Fruit fly (Drosophila melanogaster) whole organism, embryonic: ENCODE measurements around the gene Nup37.

Experiments used
- Awh ChIP-seq: fragments of 200-800 bp; sonication (Bioruptor generic); IDR thresholded peaks from 2 replicates; pipeline ENCODE4, ENCODE4 v1.3.6; 2022; ENCODE audit warnings: missing biosample characterization, missing genetic modification characterization
- Bteb2 ChIP-seq: fragments of 200-800 bp; sonication (Bioruptor generic); optimal IDR thresholded peaks from 2 replicates; lab custom pipeline; 2016; ENCODE audit warnings: missing biosample characterization, missing genetic modification characterization
- CG10267 ChIP-seq: fragments of 200-800 bp; sonication (Bioruptor generic); optimal IDR thresholded peaks from 2 replicates; lab custom pipeline; 2018; ENCODE audit warnings: missing biosample characterization, mild to moderate bottlenecking, missing genetic modification characterization, moderate library complexity
- CG11085 ChIP-seq: fragments of 200-800 bp; sonication (Bioruptor generic); IDR thresholded peaks from 2 replicates; pipeline ENCODE4 v1.3.6; 2022; ENCODE audit warnings: missing biosample characterization, missing genetic modification characterization
- CG11696 ChIP-seq: fragments of 200-800 bp; sonication (Bioruptor generic); IDR thresholded peaks from 2 replicates; pipeline ENCODE4 v1.3.6; 2022; ENCODE audit warnings: missing biosample characterization, missing genetic modification characterization
- CG12769 ChIP-seq: fragments of 200-800 bp; sonication (Bioruptor generic); optimal IDR thresholded peaks from 2 replicates; lab custom pipeline; 2019; ENCODE audit warnings: missing biosample characterization, mild to moderate bottlenecking, missing genetic modification characterization, moderate library complexity
- CG13624 ChIP-seq: fragments of 200-800 bp; sonication (Bioruptor generic); optimal IDR thresholded peaks from 2 replicates; lab custom pipeline; 2016; ENCODE audit warnings: missing biosample characterization, missing genetic modification characterization
- CG15479 ChIP-seq: fragments of 200-800 bp; sonication (Bioruptor generic); optimal IDR thresholded peaks from 3 replicates; lab custom pipeline; 2019; ENCODE audit warnings: missing biosample characterization, mild to moderate bottlenecking, missing genetic modification characterization, moderate library complexity
- CG16779 ChIP-seq: fragments of 200-800 bp; sonication (Bioruptor generic); IDR thresholded peaks from 2 replicates; pipeline ENCODE4 v1.3.6; 2022; ENCODE audit warnings: missing biosample characterization, missing genetic modification characterization
- CG16863 ChIP-seq: fragments of 200-800 bp; sonication (Bioruptor generic); optimal IDR thresholded peaks from 3 replicates; lab custom pipeline; 2016; ENCODE audit warnings: missing biosample characterization, missing genetic modification characterization
- CG18599 ChIP-seq: fragments of 200-800 bp; sonication (Bioruptor generic); optimal IDR thresholded peaks from 3 replicates; lab custom pipeline; 2017; ENCODE audit warnings: missing biosample characterization, missing genetic modification characterization, mild to moderate bottlenecking, moderate library complexity, missing genetic modification reagents
- CG2889 ChIP-seq: fragments of 200-800 bp; sonication (Bioruptor generic); IDR thresholded peaks from 3 replicates; pipeline ENCODE4 v1.3.6; 2022; ENCODE audit warnings: missing biosample characterization, missing genetic modification characterization
- CG32532 ChIP-seq: fragments of 200-800 bp; sonication (Bioruptor generic); IDR thresholded peaks from 2 replicates; pipeline ENCODE4 v1.3.6; 2022; ENCODE audit warnings: missing biosample characterization, missing genetic modification characterization
- CG33213 ChIP-seq: fragments of 200-800 bp; sonication (Bioruptor generic); optimal IDR thresholded peaks from 3 replicates; lab custom pipeline; 2016; ENCODE audit warnings: missing biosample characterization, missing genetic modification characterization
- CG3407 ChIP-seq: fragments of 200-800 bp; sonication (Bioruptor generic); optimal IDR thresholded peaks from 2 replicates; lab custom pipeline; 2018; ENCODE audit warnings: missing biosample characterization, mild to moderate bottlenecking, missing genetic modification characterization
- CG3838 ChIP-seq: fragments of 200-800 bp; sonication (Bioruptor generic); optimal IDR thresholded peaks from 3 replicates; lab custom pipeline; 2016; ENCODE audit warnings: missing biosample characterization, missing genetic modification characterization
- CG4404 ChIP-seq: fragments of 200-800 bp; sonication (Bioruptor generic); IDR thresholded peaks from 2 replicates; pipeline ENCODE4 v1.3.6; 2022; ENCODE audit warnings: missing biosample characterization, missing genetic modification characterization
- CG6689 ChIP-seq: fragments of 200-800 bp; sonication (Bioruptor generic); IDR thresholded peaks from 2 replicates; pipeline ENCODE4 v1.3.6; 2022; ENCODE audit warnings: missing biosample characterization, missing genetic modification characterization
- CG7271 ChIP-seq: fragments of 200-800 bp; sonication (Bioruptor generic); optimal IDR thresholded peaks from 2 replicates; lab custom pipeline; 2018; ENCODE audit warnings: missing biosample characterization, mild to moderate bottlenecking, missing genetic modification characterization, moderate library complexity
- CG7372 ChIP-seq: fragments of 200-800 bp; sonication (Bioruptor generic); IDR thresholded peaks from 2 replicates; pipeline ENCODE4 v1.3.6; 2022; ENCODE audit warnings: missing biosample characterization, missing genetic modification characterization
- CG7745 ChIP-seq: fragments of 200-800 bp; sonication (Bioruptor generic); optimal IDR thresholded peaks from 2 replicates; lab custom pipeline; 2018; ENCODE audit warnings: missing biosample characterization, mild to moderate bottlenecking, missing genetic modification characterization, moderate library complexity
- CG7839 ChIP-seq: fragments of 200-800 bp; sonication (Bioruptor generic); optimal IDR thresholded peaks from 3 replicates; lab custom pipeline; 2018; ENCODE audit warnings: missing biosample characterization, mild to moderate bottlenecking, missing genetic modification characterization, moderate library complexity
- CG8281 ChIP-seq: fragments of 200-800 bp; sonication (Bioruptor generic); optimal IDR thresholded peaks from 2 replicates; lab custom pipeline; 2018; ENCODE audit warnings: missing biosample characterization, mild to moderate bottlenecking, missing genetic modification characterization, moderate library complexity
- CHES-1-like ChIP-seq: fragments of 200-800 bp; sonication (Bioruptor generic); optimal IDR thresholded peaks from 2 replicates; lab custom pipeline; 2016; ENCODE audit warnings: missing biosample characterization, missing genetic modification characterization
- CTCF ChIP-seq: fragments of 200-800 bp; sonication (Bioruptor generic); optimal IDR thresholded peaks from 2 replicates; lab custom pipeline; 2017; ENCODE audit warnings: missing biosample characterization, mild to moderate bottlenecking, missing genetic modification characterization, moderate library complexity
- Dek ChIP-seq: fragments of 200-800 bp; sonication (Bioruptor generic); optimal IDR thresholded peaks from 3 replicates; lab custom pipeline; 2019; ENCODE audit warnings: missing biosample characterization, mild to moderate bottlenecking, missing genetic modification characterization, moderate library complexity
- Dip2 ChIP-seq: fragments of 200-800 bp; sonication (Bioruptor generic); IDR thresholded peaks from 2 replicates; pipeline ENCODE4 v1.3.6; 2022; ENCODE audit warnings: missing biosample characterization, missing genetic modification characterization
- Dll ChIP-seq: fragments of 200-800 bp; sonication (Bioruptor generic); IDR thresholded peaks from 4 replicates; pipeline ENCODE4 v1.3.6; 2022; ENCODE audit warnings: missing biosample characterization, missing genetic modification characterization; ENCODE audit not compliant: partially characterized antibody
- Doc3 ChIP-seq: fragments of 200-800 bp; sonication (Bioruptor generic); IDR thresholded peaks from 3 replicates; pipeline ENCODE4 v1.3.6; 2022; ENCODE audit warnings: missing biosample characterization, missing genetic modification characterization; ENCODE audit not compliant: partially characterized antibody
- Dp ChIP-seq: fragments of 200-800 bp; sonication (Bioruptor generic); optimal IDR thresholded peaks from 2 replicates; lab custom pipeline; 2018; ENCODE audit warnings: missing biosample characterization, mild to moderate bottlenecking, missing genetic modification characterization, moderate library complexity
- HHEX ChIP-seq: fragments of 200-800 bp; sonication (Bioruptor generic); optimal IDR thresholded peaks from 3 replicates; lab custom pipeline; 2017; ENCODE audit warnings: missing biosample characterization, mild to moderate bottlenecking, missing genetic modification characterization, missing genetic modification reagents
- Mes4 ChIP-seq: fragments of 200-800 bp; sonication (Bioruptor generic); optimal IDR thresholded peaks from 2 replicates; lab custom pipeline; 2016; ENCODE audit warnings: missing biosample characterization, missing genetic modification characterization
- Mrtf ChIP-seq: fragments of 200-800 bp; sonication (Bioruptor generic); IDR thresholded peaks from 3 replicates; pipeline ENCODE4 v1.3.6; 2022; ENCODE audit warnings: missing biosample characterization, missing genetic modification characterization
- Oaz ChIP-seq: fragments of 200-800 bp; sonication (Bioruptor generic); IDR thresholded peaks from 2 replicates; pipeline ENCODE4 v1.3.6; 2022; ENCODE audit warnings: missing biosample characterization, missing genetic modification characterization
- Sry-δ ChIP-seq: fragments of 200-800 bp; sonication (Bioruptor generic); optimal IDR thresholded peaks from 2 replicates; lab custom pipeline; 2016; ENCODE audit warnings: missing biosample characterization, missing genetic modification characterization
- Tbp ChIP-seq: fragments of >200 bp; optimal IDR thresholded peaks from 2 replicates; lab custom pipeline; 2018; ENCODE audit warnings: missing biosample characterization, missing genetic modification characterization
- ara ChIP-seq: fragments of 200-800 bp; sonication (Bioruptor generic); IDR thresholded peaks from 2 replicates; pipeline ENCODE4 v1.3.6; 2022; ENCODE audit warnings: missing biosample characterization, missing genetic modification characterization
- ase ChIP-seq: fragments of 200-800 bp; sonication (Bioruptor generic); IDR thresholded peaks from 3 replicates; pipeline ENCODE4 v1.3.6; 2022; ENCODE audit warnings: missing biosample characterization, missing genetic modification characterization
- bbx ChIP-seq: fragments of 200-800 bp; sonication (Bioruptor generic); IDR thresholded peaks from 2 replicates; pipeline ENCODE4 v1.3.6; 2022; ENCODE audit warnings: missing biosample characterization, missing genetic modification characterization; ENCODE audit not compliant: partially characterized antibody
- cg ChIP-seq: fragments of 200-800 bp; sonication (Bioruptor generic); optimal IDR thresholded peaks from 3 replicates; lab custom pipeline; 2019; ENCODE audit warnings: missing biosample characterization, mild to moderate bottlenecking, missing genetic modification characterization, moderate library complexity
- croc ChIP-seq: fragments of 200-800 bp; sonication (Bioruptor generic); conservative IDR thresholded peaks from 3 replicates; pipeline ENCODE4 v1.3.6; 2022; ENCODE audit warnings: missing biosample characterization, missing genetic modification characterization
- danr ChIP-seq: fragments of 200-800 bp; sonication (Bioruptor generic); IDR thresholded peaks from 2 replicates; pipeline ENCODE4 v1.3.6; 2022; ENCODE audit warnings: missing biosample characterization, missing genetic modification characterization
- eyg ChIP-seq: fragments of 200-800 bp; sonication (Bioruptor generic); optimal IDR thresholded peaks from 3 replicates; lab custom pipeline; 2016; ENCODE audit warnings: missing biosample characterization, missing genetic modification characterization
- hkb ChIP-seq, 2 experiments: fragments of 200-800 bp in 1 of 2; fragments of >200 bp in 1 of 2; sonication (Bioruptor generic) in 1 of 2; IDR thresholded peaks in 1 of 2; optimal IDR thresholded peaks in 1 of 2; 2 replicates each; pipeline versions ENCODE4 v1.3.6 to Lab custom; 2017 to 2022; ENCODE audit warnings: missing biosample characterization in 1 of 2, missing genetic modification characterization in 1 of 2
- jigr1 ChIP-seq: fragments of 200-800 bp; sonication (Bioruptor generic); IDR thresholded peaks from 3 replicates; pipeline ENCODE4 v1.3.6; 2022; ENCODE audit warnings: missing biosample characterization, missing genetic modification characterization
- jing ChIP-seq: fragments of 200-800 bp; sonication (Bioruptor generic); optimal IDR thresholded peaks from 2 replicates; lab custom pipeline; 2018; ENCODE audit warnings: missing biosample characterization, mild to moderate bottlenecking, missing genetic modification characterization
- maf-S ChIP-seq: fragments of 200-800 bp; sonication (Bioruptor generic); optimal IDR thresholded peaks from 2 replicates; lab custom pipeline; 2016; ENCODE audit warnings: missing biosample characterization, missing genetic modification characterization
- nmo ChIP-seq: fragments of 200-800 bp; sonication (Bioruptor generic); optimal IDR thresholded peaks from 2 replicates; lab custom pipeline; 2018; ENCODE audit warnings: missing biosample characterization, mild to moderate bottlenecking, missing genetic modification characterization, moderate library complexity
- onecut ChIP-seq: fragments of 200-800 bp; sonication (Bioruptor generic); IDR thresholded peaks from 2 replicates; pipeline ENCODE4 v1.3.6; 2022; ENCODE audit warnings: missing biosample characterization, missing genetic modification characterization
- pho ChIP-seq: fragments of 200-800 bp; sonication (Bioruptor generic); optimal IDR thresholded peaks from 2 replicates; lab custom pipeline; 2016; ENCODE audit warnings: missing biosample characterization, missing genetic modification characterization
- seq ChIP-seq: fragments of 200-800 bp; sonication (Bioruptor generic); IDR thresholded peaks from 2 replicates; pipeline ENCODE4 v1.3.6; 2022; ENCODE audit warnings: missing biosample characterization, missing genetic modification characterization

Gene Nup37

dm6 chr3R:25262322-25262761 lies 14.9 kb downstream of the Nup37 start, which contains the start of the genes Kdsr and CG11858 (continued):
- TF ChIP-seq Dip2 (GFP tag; lab: Robert Waterston, UW) (no peak), CG3838 (peak; percentile 42), CG3407 (GFP tag; lab: Kevin White, UChicago) (no peak), CG7372 (GFP tag; lab: Robert Waterston, UW) (peak; percentile 35; the same call in 1 of the 2 replicates), Dp (GFP tag; lab: Kevin White, UChicago) (peak; percentile 11), onecut (GFP tag; lab: Robert Waterston, UW) (no peak; the same call in 1 of the 2 replicates), CG15479 (GFP tag; lab: Kevin White, UChicago) (no peak), pho (GFP tag; lab: Kevin White, UChicago) (peak; percentile 57), CG11085 (GFP tag; lab: Robert Waterston, UW) (no peak), Mes4 (no peak), CG7271 (tag; lab: Kevin White, UChicago) (no peak), Dek (tag; lab: Kevin White, UChicago) (peak; percentile 52), Oaz (GFP tag; lab: Robert Waterston, UW) (no peak), CG10267 (tag; lab: Kevin White, UChicago) (peak; percentile 63), CG4404 (GFP tag; lab: Robert Waterston, UW) (peak; percentile 47; the same call in 1 of the 2 replicates), CG6689 (peak; percentile 63), CG12769 (tag; lab: Kevin White, UChicago) (peak; percentile 68), CG32532 (peak; percentile 68), cg (GFP tag; lab: Kevin White, UChicago) (no peak), seq (GFP tag; lab: Robert Waterston, UW) (peak; percentile 55; the same call in 1 of the 2 replicates), hkb (optimal IDR thresholded peaks at IDR 0.05; lab: Kevin White, UChicago) (peak; percentile 29), hkb (GFP tag; IDR thresholded peaks at IDR 0.05; lab: Robert Waterston, UW) (peak; percentile 66), eyg (no peak), jigr1 (GFP tag; lab: Robert Waterston, UW) (no peak), Mrtf (GFP tag; lab: Robert Waterston, UW) (no peak), Bteb2 (peak; percentile 68), CG7839 (tag; lab: Kevin White, UChicago) (peak; percentile 64), CG7745 (tag; lab: Kevin White, UChicago) (no peak), jing (GFP tag; lab: Kevin White, UChicago) (no peak), ara (GFP tag; lab: Robert Waterston, UW) (peak; percentile 57; the same call in 1 of the 2 replicates), CG11696 (GFP tag; lab: Robert Waterston, UW) (no peak), CG33213 (GFP tag; lab: Kevin White, UChicago) (peak; percentile 51), CG18599 (GFP tag; lab: Kevin White, UChicago) (no peak), Dll (GFP tag; lab: Robert Waterston, UW) (peak; percentile 45; the same call in 1 of the 4 replicates), Sry-δ (GFP tag; lab: Kevin White, UChicago) (peak; percentile 58), Awh (GFP tag; lab: Robert Waterston, UW) (no peak), CG13624 (peak; percentile 61), ase (GFP tag; lab: Robert Waterston, UW) (peak; percentile 45; the same call in 1 of the 3 replicates), Doc3 (GFP tag; lab: Robert Waterston, UW) (no peak), CHES-1-like (GFP tag; lab: Kevin White, UChicago) (peak; percentile 41), CTCF (GFP tag; lab: Kevin White, UChicago) (no peak), nmo (GFP tag; lab: Kevin White, UChicago) (peak; percentile 75), CG8281 (peak; percentile 7), CG16863 (peak; percentile 15), croc (peak; percentile 39; the same call in 1 of the 3 replicates), maf-S (GFP tag; lab: Kevin White, UChicago) (peak; percentile 40), HHEX (GFP tag; lab: Kevin White, UChicago) (peak; percentile 12), CG16779 (no peak), CG2889 (GFP tag; lab: Robert Waterston, UW) (peak; percentile 72), Tbp (GFP tag; lab: Kevin White, UChicago) (no peak), bbx (GFP tag; lab: Robert Waterston, UW) (no peak), danr (peak; percentile 58; the same call in 1 of the 2 replicates)
